Worm (Caenorhabditis elegans) whole organism, mixed stage, embryonic: ENCODE results near the gene C05C12.4.
"Not testable (repeated sequence)": the region's sequence is repeated elsewhere in the genome, so short reads cannot be mapped to it uniquely, and the experiment has no call there.

Experiments
- bed-3 ChIP-seq: fragments of 200-800 bp; sonication (Bioruptor generic); optimal IDR thresholded peaks from 3 replicates; lab custom pipeline; 2018; ENCODE audit warnings: mild to moderate bottlenecking, missing genetic modification characterization, moderate library complexity, missing compliant biosample characterization
- blmp-1 ChIP-seq: fragments of 150-350 bp; optimal IDR thresholded peaks from 2 replicates; lab custom pipeline; 2014; ENCODE audit warnings: missing biosample characterization, missing genetic modification characterization
- ceh-39 ChIP-seq: fragments of 150-350 bp; optimal IDR thresholded peaks from 2 replicates; lab custom pipeline; 2014; ENCODE audit warnings: missing biosample characterization, missing genetic modification characterization
- ceh-43 ChIP-seq: fragments of 200-800 bp; sonication (Bioruptor generic); optimal IDR thresholded peaks from 2 replicates; lab custom pipeline; 2018; ENCODE audit warnings: mild to moderate bottlenecking, missing genetic modification characterization, moderate library complexity, missing compliant biosample characterization
- ceh-83 ChIP-seq: fragments of 200-800 bp; sonication (Bioruptor generic); optimal IDR thresholded peaks from 2 replicates; lab custom pipeline; 2018; ENCODE audit warnings: mild to moderate bottlenecking, missing genetic modification characterization, missing compliant biosample characterization
- ces-1 ChIP-seq: fragments of 150-350 bp; optimal IDR thresholded peaks from 2 replicates; lab custom pipeline; 2014; ENCODE audit warnings: missing biosample characterization, missing genetic modification reagents, missing genetic modification characterization
- cnd-1 ChIP-seq: fragments of 200-800 bp; sonication (Bioruptor generic); optimal IDR thresholded peaks from 2 replicates; lab custom pipeline; 2018; ENCODE audit warnings: mild to moderate bottlenecking, missing genetic modification characterization, missing compliant biosample characterization
- drap-1 ChIP-seq: fragments of 200-800 bp; sonication (Bioruptor generic); optimal IDR thresholded peaks from 3 replicates; lab custom pipeline; 2018; ENCODE audit warnings: mild to moderate bottlenecking, missing genetic modification characterization, missing compliant biosample characterization
- elt-1 ChIP-seq: sonication (generic microtip); optimal IDR thresholded peaks from 2 replicates; lab custom pipeline; 2017; ENCODE audit warnings: missing genetic modification characterization, mild to moderate bottlenecking, missing compliant biosample characterization, antibody characterized with exemption, moderate library complexity, borderline replicate concordance; ENCODE audit not compliant: insufficient read depth
- elt-3 ChIP-seq: fragments of 150-350 bp; optimal IDR thresholded peaks from 2 replicates; lab custom pipeline; 2014; ENCODE audit warnings: missing biosample characterization, missing genetic modification characterization
- flh-1 ChIP-seq: fragments of 200-800 bp; sonication (Bioruptor generic); optimal IDR thresholded peaks from 2 replicates; lab custom pipeline; 2018; ENCODE audit warnings: mild to moderate bottlenecking, missing genetic modification characterization, moderate library complexity, missing compliant biosample characterization
- ham-2 ChIP-seq: fragments of 200-800 bp; sonication (Bioruptor generic); optimal IDR thresholded peaks from 2 replicates; lab custom pipeline; 2018; ENCODE audit warnings: mild to moderate bottlenecking, missing genetic modification characterization, missing compliant biosample characterization
- hlh-1 ChIP-seq: fragments of 150-350 bp; optimal IDR thresholded peaks from 2 replicates; lab custom pipeline; 2014; ENCODE audit warnings: missing biosample characterization, missing genetic modification reagents, missing genetic modification characterization
- lin-32 ChIP-seq: fragments of 200-800 bp; sonication (Bioruptor generic); optimal IDR thresholded peaks from 2 replicates; lab custom pipeline; 2018; ENCODE audit warnings: mild to moderate bottlenecking, missing genetic modification characterization, missing compliant biosample characterization
- lsy-2 ChIP-seq: fragments of 150-350 bp; optimal IDR thresholded peaks from 2 replicates; lab custom pipeline; 2014; ENCODE audit warnings: missing biosample characterization, missing genetic modification characterization
- mab-5 ChIP-seq: fragments of 150-350 bp; optimal IDR thresholded peaks from 2 replicates; lab custom pipeline; 2014; ENCODE audit warnings: missing biosample characterization, missing genetic modification characterization
- mep-1 ChIP-seq: fragments of 150-350 bp; optimal IDR thresholded peaks from 2 replicates; lab custom pipeline; 2017; ENCODE audit warnings: missing biosample characterization, missing genetic modification reagents, missing genetic modification characterization, inconsistent platforms
- mls-2 ChIP-seq: sonication (generic microtip); optimal IDR thresholded peaks from 2 replicates; lab custom pipeline; 2016; ENCODE audit warnings: mild to moderate bottlenecking, missing genetic modification characterization, moderate library complexity, missing compliant biosample characterization
- nhr-12 ChIP-seq: fragments of 150-350 bp; optimal IDR thresholded peaks from 2 replicates; lab custom pipeline; 2014; ENCODE audit warnings: missing biosample characterization, missing genetic modification characterization
- nhr-2 ChIP-seq: fragments of 150-350 bp; optimal IDR thresholded peaks from 2 replicates; lab custom pipeline; 2014; ENCODE audit warnings: missing biosample characterization, missing genetic modification characterization
- nhr-237 ChIP-seq: fragments of 150-350 bp; optimal IDR thresholded peaks from 2 replicates; lab custom pipeline; 2014; ENCODE audit warnings: missing biosample characterization, missing genetic modification characterization
- nhr-28 ChIP-seq: fragments of 150-350 bp; optimal IDR thresholded peaks from 2 replicates; lab custom pipeline; 2014; ENCODE audit warnings: missing biosample characterization, missing genetic modification characterization
- nhr-76 ChIP-seq: sonication (generic microtip); optimal IDR thresholded peaks from 2 replicates; lab custom pipeline; 2017; ENCODE audit warnings: missing biosample characterization, missing genetic modification characterization
- pha-4 ChIP-seq: fragments of 150-350 bp; optimal IDR thresholded peaks from 2 replicates; lab custom pipeline; 2018; ENCODE audit warnings: missing biosample characterization, missing genetic modification reagents, missing genetic modification characterization
- sem-2 ChIP-seq: fragments of 200-800 bp; sonication (Bioruptor generic); optimal IDR thresholded peaks from 2 replicates; lab custom pipeline; 2018; ENCODE audit warnings: mild to moderate bottlenecking, missing genetic modification characterization, missing compliant biosample characterization
- snpc-4 ChIP-seq: fragments of 150-350 bp; optimal IDR thresholded peaks from 2 replicates; lab custom pipeline; 2014; ENCODE audit warnings: missing biosample characterization, missing genetic modification characterization
- sptf-1 ChIP-seq: sonication (generic microtip); optimal IDR thresholded peaks from 2 replicates; lab custom pipeline; 2017; ENCODE audit warnings: mild to moderate bottlenecking, missing genetic modification characterization, moderate library complexity, missing compliant biosample characterization
- unc-120 ChIP-seq: sonication (generic microtip); optimal IDR thresholded peaks from 2 replicates; lab custom pipeline; 2017; ENCODE audit warnings: missing genetic modification characterization, missing compliant biosample characterization; ENCODE audit not compliant: poor library complexity, severe bottlenecking
- unc-39 ChIP-seq: fragments of 150-350 bp; optimal IDR thresholded peaks from 2 replicates; lab custom pipeline; 2014; ENCODE audit warnings: missing biosample characterization, missing genetic modification characterization
- unc-62 ChIP-seq: fragments of 150-350 bp; optimal IDR thresholded peaks from 2 replicates; lab custom pipeline; 2014; ENCODE audit warnings: missing biosample characterization, missing genetic modification reagents, missing genetic modification characterization
- zip-8 ChIP-seq: fragments of 150-350 bp; optimal IDR thresholded peaks from 2 replicates; lab custom pipeline; 2014; ENCODE audit warnings: missing biosample characterization, missing genetic modification characterization
- ztf-11 ChIP-seq: fragments of 150-350 bp; optimal IDR thresholded peaks from 2 replicates; lab custom pipeline; 2014; ENCODE audit warnings: missing biosample characterization, missing genetic modification characterization

Gene C05C12.4

DNA sequence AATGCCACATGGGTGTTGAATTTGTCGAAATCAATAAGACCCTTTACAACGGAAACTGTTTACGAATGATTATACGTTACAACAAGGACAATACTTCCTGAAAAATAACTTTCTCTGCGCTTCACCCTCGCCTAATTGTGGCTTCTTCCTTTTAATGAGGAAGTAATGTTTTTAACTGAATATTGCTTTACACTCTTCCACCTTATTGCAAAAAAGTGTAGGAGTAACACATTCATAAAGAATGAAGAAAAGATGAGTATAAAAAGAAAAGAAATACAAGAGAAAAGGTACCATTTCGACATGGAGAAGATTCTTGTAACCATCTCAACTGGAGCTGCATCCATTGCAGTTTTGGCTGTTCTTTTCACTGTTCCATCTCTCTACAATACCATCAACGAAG is 15.2 kb upstream of the C05C12.4 start, which contains the start of gene col-126:
Gene col-126 (plus strand): TSS at position 301 of the 400 bp plus-strand sequence.
- not testable (repeated sequence) for TF ChIP-seq ceh-39; elt-3 (tag; lab: Kevin White, UChicago); sem-2

DNA sequence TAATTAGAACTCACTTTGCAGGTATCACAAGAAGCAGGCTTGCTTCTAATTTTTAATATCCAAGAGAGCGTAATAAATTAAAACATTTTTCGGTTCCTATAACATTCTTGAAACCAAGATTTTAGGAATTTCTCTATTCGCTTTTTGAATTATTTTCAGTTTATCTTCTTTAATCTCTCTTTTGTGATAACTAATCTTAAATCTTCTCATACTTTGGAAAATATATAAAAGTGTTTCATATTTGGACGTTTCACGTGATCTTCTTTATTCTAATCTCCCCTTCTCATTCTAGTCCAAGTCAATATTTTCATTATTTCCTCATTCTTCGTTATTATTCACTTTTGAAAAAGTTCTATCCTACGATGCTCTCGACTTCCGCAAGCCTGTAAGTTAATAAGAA is 13.7 kb upstream of the C05C12.4 start, which contains the start of gene F54D1.1:
Gene F54D1.1 (plus strand): TSS at position 301 of the 400 bp plus-strand sequence.
- TF ChIP-seq elt-1 (no peak), nhr-2 (tag; lab: Kevin White, UChicago) (no peak), unc-39 (tag; lab: Kevin White, UChicago) (no peak), ztf-11 (tag; lab: Kevin White, UChicago) (no peak), sem-2 (no peak)
- TF ChIP-seq, all 35 proteins: peak for 0

DNA sequence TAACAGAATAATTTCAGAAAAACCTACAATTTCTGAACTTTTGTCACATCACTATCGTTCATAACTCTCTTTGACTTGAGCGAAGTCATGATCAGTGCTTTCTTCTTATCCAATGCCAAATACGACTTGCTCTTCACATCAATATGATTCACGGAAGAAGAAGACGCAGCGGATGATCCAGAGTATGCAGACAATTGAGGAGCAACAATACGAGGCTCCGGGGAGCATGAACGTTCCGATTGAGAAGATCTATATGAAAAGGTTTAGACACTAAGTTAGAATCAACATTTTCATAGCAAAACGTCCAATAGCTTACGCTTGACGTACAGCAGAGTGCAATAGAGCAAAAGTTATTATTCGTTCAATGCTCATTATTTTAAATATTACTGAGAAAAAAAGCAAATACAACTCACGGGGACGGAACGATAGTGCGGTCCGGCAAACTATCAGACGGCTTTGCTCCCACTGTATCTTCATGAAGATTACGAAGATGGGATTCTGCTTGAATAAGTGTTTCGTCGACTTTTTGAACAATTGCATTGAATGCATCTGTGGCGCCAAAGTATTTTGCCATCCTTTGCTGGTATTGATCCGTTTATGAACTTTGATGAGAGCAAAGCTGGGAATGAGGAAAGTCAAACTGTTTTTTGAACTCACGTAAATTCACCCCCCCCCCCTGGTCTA is 12.8 kb upstream of the C05C12.4 start, which contains the start of gene C05C12.5:
Gene C05C12.5 (minus strand): TSS at position 642 of the 684 bp plus-strand sequence.
- TF ChIP-seq mls-2 (tag; lab: Kevin White, UChicago) (no peak), nhr-237 (no peak), elt-3 (tag; lab: Kevin White, UChicago) (no peak), ceh-39 (no peak), unc-120 (no peak), flh-1 (GFP tag; lab: Kevin White, UChicago) (no peak), ceh-83 (no peak), blmp-1 (no peak), mep-1 (tag; lab: Kevin White, UChicago) (no peak), lsy-2 (tag; lab: Kevin White, UChicago) (no peak), cnd-1 (tag; lab: Kevin White, UChicago) (no peak)

DNA sequence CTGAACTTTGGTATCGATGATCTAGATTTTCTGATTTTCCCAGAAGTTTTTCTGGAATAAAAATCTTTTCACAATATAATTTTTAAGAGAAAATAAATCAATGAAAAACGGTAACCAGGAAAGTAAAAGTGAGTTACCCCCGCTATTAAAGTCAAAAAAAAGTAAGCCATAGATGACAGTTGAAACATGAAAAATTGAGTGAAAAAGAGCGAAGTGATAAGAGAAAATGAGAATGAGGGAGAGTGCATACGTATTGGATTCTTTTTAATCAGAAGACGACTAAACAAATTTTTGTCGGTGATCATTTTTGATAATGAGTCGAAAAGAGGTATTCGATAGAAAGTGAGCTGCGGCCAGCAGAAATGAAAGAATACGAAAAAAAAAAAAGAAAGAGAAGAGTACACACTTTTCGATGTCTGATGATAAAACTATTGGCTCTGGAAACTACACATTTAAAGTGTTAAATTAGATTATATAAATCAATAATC is 11.6 kb upstream of the C05C12.4 start, which contains the start of gene gtl-1:
Gene gtl-1 (minus strand): TSS at position 51 of the 488 bp plus-strand sequence.
- TF ChIP-seq bed-3 (GFP tag; lab: Kevin White, UChicago), result no peak
- no peak for TF ChIP-seq ztf-11 (tag; lab: Kevin White, UChicago)
- no peak for TF ChIP-seq ceh-39
- no peak for TF ChIP-seq lsy-2 (tag; lab: Kevin White, UChicago)
- no peak for TF ChIP-seq unc-39 (tag; lab: Kevin White, UChicago)
- TF ChIP-seq snpc-4, result no peak
- TF ChIP-seq nhr-76 (tag; lab: Kevin White, UChicago), result no peak
- no peak for TF ChIP-seq mep-1 (tag; lab: Kevin White, UChicago)
- TF ChIP-seq sptf-1 (tag; lab: Kevin White, UChicago), result no peak

DNA sequence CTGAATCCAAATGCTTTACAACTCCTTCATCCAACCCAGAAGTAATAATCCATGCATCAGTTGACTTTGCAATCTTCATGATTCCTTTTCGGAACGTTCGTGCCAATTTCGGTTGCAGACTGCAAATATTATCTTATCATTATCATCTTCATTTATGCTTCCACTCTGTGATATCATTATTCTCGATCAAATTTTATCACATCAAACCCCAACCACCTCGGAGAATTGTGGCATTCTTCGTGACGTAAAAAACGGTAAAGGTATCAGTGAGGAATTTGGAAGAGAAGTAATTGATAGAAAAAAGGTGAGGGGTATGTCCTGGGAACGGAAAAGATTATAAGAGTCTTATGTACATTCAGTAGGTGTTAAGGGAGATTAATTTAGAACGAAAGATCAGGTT is 9.6 kb upstream of the C05C12.4 start:
- TF ChIP-seq snpc-4, result no peak
- no peak for TF ChIP-seq mep-1 (tag; lab: Kevin White, UChicago)
- TF ChIP-seq unc-62 (GFP tag; lab: Kevin White, UChicago), result no peak
- TF ChIP-seq ces-1 (GFP tag; lab: Kevin White, UChicago), result no peak
- no peak for TF ChIP-seq nhr-237
- no peak for TF ChIP-seq ham-2 (GFP tag; lab: Kevin White, UChicago)
- no peak for TF ChIP-seq cnd-1 (tag; lab: Kevin White, UChicago)
- TF ChIP-seq elt-1, result no peak
- no peak for TF ChIP-seq sem-2
- TF ChIP-seq drap-1 (GFP tag; lab: Kevin White, UChicago), result no peak

DNA sequence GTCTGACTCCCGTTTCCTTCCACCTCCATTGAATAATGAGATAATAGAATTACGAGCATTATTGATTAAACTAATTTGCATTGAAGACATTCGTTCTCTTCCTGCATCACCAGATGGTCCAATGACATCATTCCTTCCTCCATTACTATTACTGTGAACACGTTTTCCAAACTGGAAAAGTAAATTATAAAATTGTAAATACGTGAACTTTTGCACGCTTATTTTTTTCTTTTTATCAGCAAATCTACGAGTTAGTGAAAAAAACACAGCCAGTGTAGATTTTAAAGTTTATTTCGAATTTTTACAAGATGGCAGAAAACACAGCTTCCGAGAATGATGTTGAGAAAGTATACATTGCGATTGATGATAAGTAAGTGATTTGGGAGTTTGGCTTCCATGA is 5.8 kb upstream of the C05C12.4 start, which contains the start of gene C05C12.1:
Gene C05C12.1 (plus strand): TSS at position 301 of the 400 bp plus-strand sequence.
- TF ChIP-seq pha-4 (tag; lab: Kevin White, UChicago); nhr-12 (tag; lab: Kevin White, UChicago); blmp-1: not testable (repeated sequence)

DNA sequence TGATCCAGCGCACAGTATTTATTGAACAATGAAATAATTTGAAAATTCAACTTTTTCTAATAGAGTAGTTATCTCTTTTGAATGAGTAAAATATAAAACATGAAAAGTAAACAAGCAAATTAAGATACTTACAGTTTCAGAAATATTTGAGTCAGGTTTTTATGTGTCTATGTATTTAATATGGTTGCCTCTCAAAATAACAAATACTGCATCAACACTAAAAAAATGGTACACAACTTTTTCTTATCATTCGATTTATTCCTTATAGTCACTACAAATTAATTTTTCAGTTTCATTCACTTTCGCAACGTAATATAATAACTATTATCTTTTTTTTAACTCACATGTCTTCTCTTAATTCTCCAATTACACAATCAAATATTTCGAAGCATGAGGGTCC is 447 bp downstream of the C05C12.4 start:
- TF ChIP-seq zip-8 (no peak), snpc-4 (no peak), nhr-28 (tag; lab: Kevin White, UChicago) (no peak), bed-3 (GFP tag; lab: Kevin White, UChicago) (no peak), flh-1 (GFP tag; lab: Kevin White, UChicago) (no peak), ceh-39 (no peak), unc-62 (GFP tag; lab: Kevin White, UChicago) (no peak), drap-1 (GFP tag; lab: Kevin White, UChicago) (no peak), nhr-2 (tag; lab: Kevin White, UChicago) (no peak), sptf-1 (tag; lab: Kevin White, UChicago) (no peak), unc-120 (no peak), nhr-76 (tag; lab: Kevin White, UChicago) (no peak), cnd-1 (tag; lab: Kevin White, UChicago) (no peak), mab-5 (tag; lab: Kevin White, UChicago) (no peak), sem-2 (no peak), lin-32 (GFP tag; lab: Kevin White, UChicago) (no peak), hlh-1 (no peak), ceh-43 (GFP tag; lab: Kevin White, UChicago) (no peak), lsy-2 (tag; lab: Kevin White, UChicago) (no peak)
